Worm (Caenorhabditis elegans) whole organism, L4/young adult: Measurements from ENCODE around the gene pbo-4.

Source experiments
- W03F9.2 ChIP-seq: fragments of 150-350 bp; optimal IDR thresholded peaks from 2 replicates; lab custom pipeline; 2014; ENCODE audit warnings: missing biosample characterization, missing genetic modification characterization
- dao-5 ChIP-seq: sonication (generic microtip); optimal IDR thresholded peaks from 2 replicates; lab custom pipeline; 2016; ENCODE audit warnings: missing genotype, missing genetic modification characterization, moderate library complexity, missing compliant biosample characterization
- him-1 ChIP-seq: sonication (generic microtip); optimal IDR thresholded peaks from 2 replicates; lab custom pipeline; 2016; ENCODE audit warnings: missing genotype, missing genetic modification reagents, missing genetic modification characterization, missing compliant biosample characterization

ce11 chrX:10992177-10992576, 38.2 kb downstream of the pbo-4 start, which contains the start of gene ver-3:
- TF ChIP-seq him-1 (tag; lab: Kevin White, UChicago) = no peak
- no peak for TF ChIP-seq dao-5 (tag; lab: Kevin White, UChicago)
- TF ChIP-seq W03F9.2 = no peak
